Fruit fly (Drosophila melanogaster): ENCODE results near the gene CG14932.

dm6 chr2L:11789690-11790089 lies at the start of gene CG14932:
- TF ChIP-seq h (optimal IDR thresholded peaks at IDR 0.05) (no peak), CG9437 (GFP tag; optimal IDR thresholded peaks at IDR 0.05) (no peak)

Data from whole organism, embryonic.